Fruit fly (Drosophila melanogaster): Measurements from ENCODE around the gene CG9338.
A peak's percentile ranks its signal among the peaks of the same experiment; 100 is the strongest.

Gene CG9338

DNA sequence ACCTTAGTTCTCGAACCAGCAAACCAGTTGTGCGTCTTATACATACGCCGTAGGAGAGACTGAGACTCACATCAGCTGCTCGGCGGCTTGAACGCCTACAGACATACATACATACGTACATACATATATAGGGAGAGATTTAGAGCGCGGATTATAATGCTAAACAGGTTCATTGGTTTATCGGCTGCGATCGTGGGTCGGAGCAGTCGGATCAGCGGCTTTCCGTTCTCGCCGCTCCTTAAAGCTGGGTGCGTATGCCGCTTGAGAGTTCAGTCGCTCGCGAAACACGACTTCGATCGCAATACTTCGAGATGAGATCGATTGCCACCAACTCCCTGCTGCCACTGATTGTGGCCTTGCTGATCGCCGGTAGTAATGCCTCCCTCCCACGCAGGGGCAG lies 39.8 kb upstream of the CG9338 start (continued):
- no peak for TF ChIP-seq esn (GFP tag; optimal IDR thresholded peaks at IDR 0.05)
- peak; percentile 41 for TF ChIP-seq CG1621 (tag; optimal IDR thresholded peaks at IDR 0.05)
- no peak for TF ChIP-seq CG8119 (GFP tag; IDR thresholded peaks at IDR 0.05)
- TF ChIP-seq ss (GFP tag; optimal IDR thresholded peaks at IDR 0.05), result peak; percentile 38 to 53
- TF ChIP-seq Eip93F (GFP tag; optimal IDR thresholded peaks at IDR 0.05), result no peak
- TF ChIP-seq fd59A (GFP tag; optimal IDR thresholded peaks at IDR 0.05), result no peak
- TF ChIP-seq CG8319 (GFP tag; optimal IDR thresholded peaks at IDR 0.05), result no peak
- TF ChIP-seq CG11294 (GFP tag; IDR thresholded peaks at IDR 0.05), result no peak
- TF ChIP-seq Gug (GFP tag; IDR thresholded peaks at IDR 0.05), result no peak
- TF ChIP-seq Met (GFP tag; optimal IDR thresholded peaks at IDR 0.05), result no peak
- TF ChIP-seq CG6808 (GFP tag; optimal IDR thresholded peaks at IDR 0.05), result peak; percentile 32
- no peak for TF ChIP-seq CG4318 (GFP tag; optimal IDR thresholded peaks at IDR 0.05)
- TF ChIP-seq Sox102F (GFP tag; optimal IDR thresholded peaks at IDR 0.05), result no peak
- TF ChIP-seq Sox15 (GFP tag; optimal IDR thresholded peaks at IDR 0.05), result no peak
- TF ChIP-seq fd85E (GFP tag; optimal IDR thresholded peaks at IDR 0.05), result no peak
- no peak for TF ChIP-seq Lpt (GFP tag; optimal IDR thresholded peaks at IDR 0.05)
- TF ChIP-seq CG6163 (GFP tag; IDR thresholded peaks at IDR 0.05), result no peak
- no peak for TF ChIP-seq pdm3 (GFP tag; optimal IDR thresholded peaks at IDR 0.05)
- TF ChIP-seq net (GFP tag; optimal IDR thresholded peaks at IDR 0.05), result no peak
- no peak for TF ChIP-seq achi (GFP tag; optimal IDR thresholded peaks at IDR 0.05)
- peak; percentile 4 for TF ChIP-seq dsx (GFP tag; optimal IDR thresholded peaks at IDR 0.05; ENCODE audit: poor library complexity, severe bottlenecking)
- TF ChIP-seq eg (GFP tag; IDR thresholded peaks at IDR 0.05), result peak; percentile 38; the same call in 2 of the 3 replicates
- no peak for TF ChIP-seq Ets96B (tag; optimal IDR thresholded peaks at IDR 0.05)

DNA sequence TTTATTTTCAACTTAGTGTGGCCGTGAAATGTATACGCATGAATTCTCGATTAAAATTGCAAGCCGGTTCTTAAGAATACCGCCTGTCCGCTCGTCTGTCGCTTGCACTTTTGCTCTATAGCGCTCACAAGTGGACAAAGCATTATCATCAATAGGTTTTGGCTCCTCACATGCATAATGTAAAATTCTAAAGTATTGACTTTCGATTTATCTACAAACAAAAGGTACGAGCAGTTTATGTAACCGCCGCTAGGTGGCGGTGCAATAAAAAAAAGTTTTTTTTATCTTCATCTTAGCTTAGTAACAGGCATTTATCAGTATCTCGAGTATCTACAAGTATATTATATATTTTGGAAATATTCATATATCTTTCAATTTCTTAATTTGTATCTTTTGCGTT lies 38.8 kb upstream of the CG9338 start:
- TF ChIP-seq Eip75B (GFP tag; optimal IDR thresholded peaks at IDR 0.05) (no peak), Smox (GFP tag; optimal IDR thresholded peaks at IDR 0.05) (no peak), CG6854 (GFP tag; optimal IDR thresholded peaks at IDR 0.05) (no peak), Sox102F (GFP tag; optimal IDR thresholded peaks at IDR 0.05) (no peak), vri (GFP tag; optimal IDR thresholded peaks at IDR 0.05) (no peak), CG32006 (GFP tag; optimal IDR thresholded peaks at IDR 0.05) (no peak), topi (GFP tag; optimal IDR thresholded peaks at IDR 0.05) (no peak), CG11902 (GFP tag; optimal IDR thresholded peaks at IDR 0.05) (no peak), dac (GFP tag; optimal IDR thresholded peaks at IDR 0.05) (no peak), CG3919 (GFP tag; optimal IDR thresholded peaks at IDR 0.05) (no peak), dsx (GFP tag; optimal IDR thresholded peaks at IDR 0.05; ENCODE audit: poor library complexity, severe bottlenecking) (no peak), Eip93F (GFP tag; optimal IDR thresholded peaks at IDR 0.05) (no peak), pdm3 (GFP tag; optimal IDR thresholded peaks at IDR 0.05) (no peak), CG15336 (GFP tag; IDR thresholded peaks at IDR 0.05) (no peak)

DNA sequence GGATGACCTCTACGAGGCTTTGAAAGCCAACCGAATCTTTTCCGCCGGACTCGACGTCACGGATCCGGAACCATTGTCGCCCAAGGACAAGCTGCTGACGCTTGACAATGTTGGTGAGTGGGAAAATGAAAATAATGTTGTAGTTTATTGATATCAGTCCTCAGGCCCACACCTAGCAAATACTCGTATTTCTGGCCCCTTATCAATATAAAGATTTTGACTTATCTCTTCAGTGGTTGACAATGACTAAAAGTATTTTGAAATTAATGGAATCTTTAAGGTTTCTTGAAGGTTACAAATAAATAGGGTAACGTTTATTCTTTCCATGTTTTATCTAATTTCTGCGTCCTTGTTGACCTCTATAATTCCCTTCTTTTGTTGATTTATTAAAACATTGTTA lies 38.0 kb upstream of the CG9338 start:
- TF ChIP-seq Eip78C (GFP tag) (no peak), CG3032 (tag; optimal IDR thresholded peaks at IDR 0.05) (no peak), Met (GFP tag; optimal IDR thresholded peaks at IDR 0.05) (no peak), fd59A (GFP tag; optimal IDR thresholded peaks at IDR 0.05) (no peak), dsx (GFP tag; optimal IDR thresholded peaks at IDR 0.05; ENCODE audit: poor library complexity, severe bottlenecking) (no peak), Lpt (GFP tag; optimal IDR thresholded peaks at IDR 0.05) (no peak)

DNA sequence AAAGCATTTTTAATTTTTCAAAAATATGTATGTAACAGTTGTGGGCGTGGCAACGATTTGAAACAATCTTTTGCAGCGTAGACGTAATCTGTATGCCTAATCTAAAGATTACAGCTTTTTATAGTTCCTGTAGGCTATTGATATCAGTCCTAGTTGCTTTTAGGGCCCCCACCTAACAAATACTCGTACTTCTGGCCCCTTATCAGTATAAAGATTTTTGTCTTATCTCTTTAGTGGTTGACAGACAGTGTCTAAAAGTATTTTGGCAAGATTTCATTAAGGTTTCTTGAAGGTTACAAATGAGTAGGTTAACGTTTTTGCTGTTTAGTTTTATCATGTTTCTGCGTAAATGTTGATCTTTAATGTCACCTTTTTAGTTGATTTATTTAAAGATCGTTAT lies 36.3 kb upstream of the CG9338 start:
- TF ChIP-seq cyc (GFP tag; optimal IDR thresholded peaks at IDR 0.05) (no peak), net (GFP tag; optimal IDR thresholded peaks at IDR 0.05) (no peak), acj6 (GFP tag; optimal IDR thresholded peaks at IDR 0.05) (no peak), Smox (GFP tag; optimal IDR thresholded peaks at IDR 0.05) (no peak), CG10669 (GFP tag; optimal IDR thresholded peaks at IDR 0.05) (no peak), CG6276 (GFP tag; optimal IDR thresholded peaks at IDR 0.05) (no peak), CG6792 (GFP tag; optimal IDR thresholded peaks at IDR 0.05) (no peak), svp (GFP tag) (no peak), fkh (GFP tag; optimal IDR thresholded peaks at IDR 0.05) (no peak), CG11294 (GFP tag; IDR thresholded peaks at IDR 0.05) (no peak), CG9139 (GFP tag; optimal IDR thresholded peaks at IDR 0.05) (no peak)
